Fruit fly (Drosophila melanogaster): ENCODE data around the gene CG15439.

Gene CG15439

DNA sequence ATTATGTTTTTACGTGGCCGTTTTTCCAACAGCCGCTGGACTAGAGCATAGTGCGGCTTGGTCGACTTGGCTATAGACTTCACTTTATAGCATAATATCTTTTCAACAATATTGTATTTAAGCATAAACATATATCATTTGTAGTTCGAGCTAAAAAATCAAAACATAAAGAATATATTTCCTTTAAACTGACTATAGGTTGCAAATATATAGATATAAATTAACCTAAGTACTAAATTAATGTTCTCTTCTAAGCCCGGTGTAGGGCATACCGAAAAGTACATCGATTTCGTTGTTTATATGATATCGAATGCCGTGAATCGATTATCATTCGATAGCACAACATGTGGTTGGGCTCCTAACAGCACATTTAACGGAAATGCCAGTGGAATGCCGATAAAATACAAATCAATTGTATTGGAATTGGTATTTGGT is 4.2 kb downstream of the CG15439 start, which contains the start of gene MFS18 (continued):
- TF ChIP-seq CG8632 (GFP tag; optimal IDR thresholded peaks at IDR 0.05) (peak; percentile 98), topi (GFP tag; optimal IDR thresholded peaks at IDR 0.05) (peak; percentile 95), Eip75B (GFP tag; optimal IDR thresholded peaks at IDR 0.05) (peak; percentile 92), fd85E (GFP tag; optimal IDR thresholded peaks at IDR 0.05) (peak; percentile 97), Ets21C (GFP tag; optimal IDR thresholded peaks at IDR 0.05) (peak; percentile 84), fd59A (GFP tag; optimal IDR thresholded peaks at IDR 0.05) (peak; percentile 84), CG6276 (GFP tag; optimal IDR thresholded peaks at IDR 0.05) (peak; percentile 98), dac (GFP tag; optimal IDR thresholded peaks at IDR 0.05) (peak; percentile 81)

dm6 chr2L:4444457-4444856 is 8.4 kb downstream of the CG15439 start, which contains the start of the genes morgue and Elp3:
TSS of gene morgue (minus strand) at chr2L:4444680.
TSS of gene Elp3 (plus strand) at chr2L:4444732.
- TF ChIP-seq Ets96B (tag; optimal IDR thresholded peaks at IDR 0.05), result no peak
- TF ChIP-seq CG6808 (GFP tag; optimal IDR thresholded peaks at IDR 0.05), result no peak
- no peak for TF ChIP-seq OdsH (GFP tag; optimal IDR thresholded peaks at IDR 0.05)
- TF ChIP-seq Smox (GFP tag; optimal IDR thresholded peaks at IDR 0.05), result no peak
- peak; percentile 77 for TF ChIP-seq fkh (GFP tag; optimal IDR thresholded peaks at IDR 0.05)
- TF ChIP-seq CG6854 (GFP tag; optimal IDR thresholded peaks at IDR 0.05), result peak; percentile 20
- TF ChIP-seq esn (GFP tag; optimal IDR thresholded peaks at IDR 0.05), result no peak
- no peak for TF ChIP-seq Hr38 (GFP tag; optimal IDR thresholded peaks at IDR 0.05)
- no peak for TF ChIP-seq net (GFP tag; optimal IDR thresholded peaks at IDR 0.05)
- no peak for TF ChIP-seq ss (GFP tag; optimal IDR thresholded peaks at IDR 0.05)
- no peak for TF ChIP-seq CG16779 (tag; optimal IDR thresholded peaks at IDR 0.05)
- no peak for TF ChIP-seq CG8632 (GFP tag; optimal IDR thresholded peaks at IDR 0.05)

DNA sequence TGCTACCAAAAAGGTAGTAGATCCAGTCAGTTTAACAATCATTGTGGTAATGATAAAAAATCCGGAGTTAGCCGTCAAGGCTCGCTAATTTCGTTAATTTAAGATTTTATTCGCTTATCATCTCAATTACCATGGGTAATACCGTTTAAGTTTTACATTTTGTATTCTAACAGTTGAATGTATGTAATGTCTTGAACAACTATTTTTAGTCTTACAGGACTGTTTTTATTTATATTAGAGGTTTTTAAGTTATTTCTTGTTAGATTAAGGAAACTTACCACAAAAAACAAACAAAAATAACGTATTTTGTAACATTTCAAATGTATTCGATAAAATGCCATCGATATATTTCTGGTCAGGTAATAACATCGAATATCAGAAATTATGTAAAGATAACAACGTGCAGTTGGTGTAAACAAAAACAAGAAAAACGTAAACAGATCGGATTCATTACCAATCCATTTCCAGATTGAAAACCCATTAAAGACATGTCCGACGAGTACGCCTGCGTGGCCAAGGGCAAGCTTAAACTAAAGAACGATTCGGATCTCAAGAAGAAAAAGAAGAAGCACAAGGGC is 10.7 kb downstream of the CG15439 start, which contains the start of the genes Sfp24F and CG15432:
TSS of gene Sfp24F (minus strand) at position 51 of the 578 bp plus-strand sequence.
TSS of gene CG15432 (plus strand) at position 311 of the 578 bp plus-strand sequence.
- TF ChIP-seq Ets96B (tag; optimal IDR thresholded peaks at IDR 0.05) (no peak), CG6792 (GFP tag; optimal IDR thresholded peaks at IDR 0.05) (no peak), CG11902 (GFP tag; optimal IDR thresholded peaks at IDR 0.05) (no peak), Eip78C (GFP tag) (no peak), CG10631 (GFP tag; optimal IDR thresholded peaks at IDR 0.05) (no peak), CG3919 (GFP tag; optimal IDR thresholded peaks at IDR 0.05) (no peak), fkh (GFP tag; optimal IDR thresholded peaks at IDR 0.05) (peak; percentile 87)

DNA sequence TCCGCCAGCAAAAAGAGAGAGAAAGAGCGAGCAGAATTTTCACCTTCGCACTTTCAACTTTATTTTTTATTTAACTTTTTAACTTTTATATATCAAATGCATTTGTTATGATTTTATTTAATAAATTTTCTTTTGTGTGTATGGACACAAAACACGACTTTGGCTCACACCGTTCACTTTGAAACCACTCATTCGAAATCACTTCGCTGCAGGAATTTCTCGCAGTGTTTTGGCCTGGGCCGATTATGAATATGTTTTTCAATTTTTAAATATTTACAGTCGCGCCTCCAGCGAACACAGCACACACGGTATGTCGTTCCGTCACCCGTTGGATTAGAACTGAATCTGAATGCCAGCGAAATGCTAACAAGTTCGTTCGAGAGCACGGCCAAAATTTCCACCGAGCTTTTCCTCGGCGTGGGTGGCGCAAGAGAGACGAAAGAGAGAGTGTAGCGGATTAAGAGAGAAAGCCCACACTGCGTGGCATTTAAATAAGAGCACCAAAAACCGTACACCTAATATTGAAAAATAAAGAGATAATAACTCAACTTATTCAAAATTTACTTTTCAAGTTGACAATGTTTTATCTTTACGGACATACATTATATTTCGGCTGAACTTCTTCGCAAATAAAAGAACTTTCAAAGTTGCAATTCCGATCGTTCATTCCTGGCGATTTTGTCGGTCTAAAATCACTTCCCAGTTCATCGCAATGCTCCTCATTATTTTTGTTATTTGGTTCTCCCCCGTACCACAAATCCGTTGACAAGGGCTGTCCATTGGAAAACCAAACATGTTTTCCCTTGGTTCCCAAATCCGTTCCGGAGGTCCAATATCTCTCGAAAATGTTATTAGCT is 11.7 kb downstream of the CG15439 start, which contains the start of gene CG15431:
TSS of gene CG15431 (minus strand) at position 402 of the 857 bp plus-strand sequence.
- TF ChIP-seq CG34406 (GFP tag; optimal IDR thresholded peaks at IDR 0.05), result no peak
- no peak for TF ChIP-seq dsx (GFP tag; optimal IDR thresholded peaks at IDR 0.05; ENCODE audit: poor library complexity, severe bottlenecking)
- no peak for TF ChIP-seq Sox14 (GFP tag; optimal IDR thresholded peaks at IDR 0.05)
- no peak for TF ChIP-seq CG6276 (GFP tag; optimal IDR thresholded peaks at IDR 0.05)
- no peak for TF ChIP-seq CG32006 (GFP tag; optimal IDR thresholded peaks at IDR 0.05)
- no peak for TF ChIP-seq Hr39 (GFP tag; optimal IDR thresholded peaks at IDR 0.05)
- peak; percentile 40; the same call in 1 of the 2 replicates for TF ChIP-seq CG15336 (GFP tag; IDR thresholded peaks at IDR 0.05)
- no peak for TF ChIP-seq CG7368 (GFP tag; optimal IDR thresholded peaks at IDR 0.05)
- peak; percentile 56; the same call in 1 of the 3 replicates for TF ChIP-seq CG6163 (GFP tag; IDR thresholded peaks at IDR 0.05)
- no peak for TF ChIP-seq CG6808 (GFP tag; optimal IDR thresholded peaks at IDR 0.05)
- TF ChIP-seq dac (GFP tag; optimal IDR thresholded peaks at IDR 0.05), result no peak
- TF ChIP-seq CG11762 (GFP tag; optimal IDR thresholded peaks at IDR 0.05; ENCODE audit: insufficient read depth), result no peak
- TF ChIP-seq Sox15 (GFP tag; optimal IDR thresholded peaks at IDR 0.05), result no peak
- no peak for TF ChIP-seq Lpt (GFP tag; optimal IDR thresholded peaks at IDR 0.05)
- TF ChIP-seq fd85E (GFP tag; optimal IDR thresholded peaks at IDR 0.05), result no peak
- TF ChIP-seq CG10669 (GFP tag; optimal IDR thresholded peaks at IDR 0.05), result no peak
- TF ChIP-seq Met (GFP tag; optimal IDR thresholded peaks at IDR 0.05), result no peak
- no peak for TF ChIP-seq Smox (GFP tag; optimal IDR thresholded peaks at IDR 0.05)
- no peak for TF ChIP-seq CG6854 (GFP tag; optimal IDR thresholded peaks at IDR 0.05)
- TF ChIP-seq acj6 (GFP tag; optimal IDR thresholded peaks at IDR 0.05), result no peak
- no peak for TF ChIP-seq Hr38 (GFP tag; optimal IDR thresholded peaks at IDR 0.05)
- TF ChIP-seq Sox102F (GFP tag; optimal IDR thresholded peaks at IDR 0.05), result no peak
- peak; percentile 47; the same call in 1 of the 3 replicates for TF ChIP-seq CG8119 (GFP tag; IDR thresholded peaks at IDR 0.05)
- TF ChIP-seq CG16779 (tag; optimal IDR thresholded peaks at IDR 0.05), result no peak
- 0 out of 3 replicates have a peak, but pooled peaks have one; percentile 40 for TF ChIP-seq eg (GFP tag; IDR thresholded peaks at IDR 0.05)
- TF ChIP-seq Eip93F (GFP tag; optimal IDR thresholded peaks at IDR 0.05), result no peak
- no peak for TF ChIP-seq fkh (GFP tag; optimal IDR thresholded peaks at IDR 0.05)

Measured in whole organism, prepupa.